Worm (Caenorhabditis elegans) whole organism, L4 larva: ENCODE measurements around the gene K02C4.5.

Experiments used
- aha-1 ChIP-seq: fragments of 150-350 bp; peaks from one replicate; lab custom pipeline; 2014; ENCODE audit warnings: missing biosample characterization, missing genetic modification characterization
- ceh-28 ChIP-seq: fragments of 150-350 bp; optimal IDR thresholded peaks from 2 replicates; lab custom pipeline; 2014; ENCODE audit warnings: missing biosample characterization, missing genetic modification reagents, missing genetic modification characterization
- ceh-32 ChIP-seq: sonication (generic microtip); optimal IDR thresholded peaks from 2 replicates; lab custom pipeline; 2016; ENCODE audit warnings: mild to moderate bottlenecking, missing genetic modification characterization, missing compliant biosample characterization; ENCODE audit not compliant: poor library complexity
- ceh-62 ChIP-seq: sonication (generic microtip); optimal IDR thresholded peaks from 2 replicates; lab custom pipeline; 2017; ENCODE audit warnings: missing biosample characterization, missing genetic modification characterization
- duxl-1 ChIP-seq: sonication (generic microtip); optimal IDR thresholded peaks from 2 replicates; lab custom pipeline; 2016; ENCODE audit warnings: mild to moderate bottlenecking, missing genetic modification characterization, moderate library complexity, missing compliant biosample characterization; ENCODE audit not compliant: poor library complexity
- dve-1 ChIP-seq: sonication (generic microtip); optimal IDR thresholded peaks from 2 replicates; lab custom pipeline; 2017; ENCODE audit warnings: antibody characterized with exemption, mild to moderate bottlenecking, missing genetic modification characterization, missing compliant biosample characterization; ENCODE audit not compliant: insufficient read depth
- egl-43 ChIP-seq: fragments of 200-800 bp; sonication (Bioruptor generic); IDR thresholded peaks from 2 replicates; pipeline ENCODE4 v1.3.6; 2022; ENCODE audit warnings: missing genetic modification reagents, missing genetic modification characterization, missing compliant biosample characterization
- lin-15B ChIP-seq: fragments of 150-350 bp; sonication (generic microtip); optimal IDR thresholded peaks from 3 replicates; lab custom pipeline; 2014; ENCODE audit warnings: missing biosample characterization, missing genetic modification characterization
- lin-38 ChIP-seq: fragments of 200-800 bp; sonication (Bioruptor generic); IDR thresholded peaks from 2 replicates; pipeline ENCODE4 v1.3.6; 2022; ENCODE audit warnings: missing genetic modification reagents, missing genetic modification characterization, missing compliant biosample characterization
- madf-9 ChIP-seq: fragments of 200-800 bp; sonication (Bioruptor generic); conservative IDR thresholded peaks from 2 replicates; pipeline ENCODE4 v1.3.6; 2022; ENCODE audit warnings: missing genetic modification reagents, missing genetic modification characterization, missing compliant biosample characterization
- nhr-25 ChIP-seq: sonication (generic microtip); optimal IDR thresholded peaks from 2 replicates; lab custom pipeline; 2017; ENCODE audit warnings: missing genetic modification characterization, mild to moderate bottlenecking, missing compliant biosample characterization, antibody characterized with exemption, moderate library complexity, borderline replicate concordance; ENCODE audit not compliant: insufficient read depth
- nhr-6 ChIP-seq: fragments of 150-350 bp; optimal IDR thresholded peaks from 2 replicates; lab custom pipeline; 2014; ENCODE audit warnings: missing biosample characterization, missing genetic modification characterization
- nhr-77 ChIP-seq: fragments of 150-350 bp; optimal IDR thresholded peaks from 2 replicates; lab custom pipeline; 2014; ENCODE audit warnings: missing biosample characterization, missing genetic modification characterization
- php-3 ChIP-seq: fragments of 200-800 bp; sonication (Bioruptor generic); IDR thresholded peaks from 2 replicates; pipeline ENCODE4 v1.3.6; 2022; ENCODE audit warnings: missing genetic modification reagents, missing genetic modification characterization, missing compliant biosample characterization
- rbr-2 ChIP-seq: sonication (generic microtip); optimal IDR thresholded peaks from 2 replicates; lab custom pipeline; 2016; ENCODE audit warnings: missing genotype, missing genetic modification characterization, missing compliant biosample characterization
- unc-62 ChIP-seq, 3 experiments: fragments of 150-350 bp in 1 of 3; sonication (generic microtip); optimal IDR thresholded peaks in 2 of 3; peaks in 1 of 3; 1 replicate in 1 of 3; 2 replicates in 2 of 3; lab custom pipeline; 2014 to 2017; ENCODE audit warnings: missing biosample characterization in 3 of 3, missing genetic modification characterization in 3 of 3, missing genetic modification reagents in 3 of 3, missing genotype in 1 of 3
- zfp-3 ChIP-seq: fragments of 200-800 bp; sonication (Bioruptor generic); conservative IDR thresholded peaks from 2 replicates; pipeline ENCODE4 v1.3.6; 2022; ENCODE audit warnings: missing genetic modification reagents, missing genetic modification characterization, missing compliant biosample characterization

The K02C4.5 gene

DNA sequence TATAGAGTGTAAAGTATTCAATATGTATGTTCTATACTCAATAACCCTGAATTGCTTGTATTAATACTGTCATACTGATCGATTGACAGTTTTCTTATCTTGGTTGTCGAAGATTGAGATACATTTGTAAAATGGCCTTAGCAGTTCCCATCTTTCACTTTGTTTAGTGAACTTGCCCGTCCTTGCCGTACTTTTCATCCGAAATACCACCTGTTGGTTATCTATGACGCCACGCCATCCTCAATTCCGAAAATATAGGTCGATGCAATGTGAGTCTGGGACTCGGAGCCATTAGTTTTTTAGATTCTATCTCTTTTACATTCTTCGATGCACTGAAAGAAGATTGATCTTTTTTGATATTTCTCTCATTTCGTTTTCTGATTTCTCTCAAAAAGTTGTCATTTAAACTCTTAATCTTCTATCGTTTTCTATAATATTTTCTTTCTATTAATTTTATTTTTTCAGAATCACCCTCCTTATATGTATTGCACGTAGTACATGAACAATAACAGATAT lies 51.3 kb downstream of the K02C4.5 start, which contains the start of gene ulp-4 (continued):
- TF ChIP-seq lin-38 (GFP tag; lab: Robert Waterston, UW) (no peak), php-3 (GFP tag; lab: Robert Waterston, UW) (no peak), madf-9 (GFP tag; lab: Robert Waterston, UW) (no peak), nhr-25 (tag; lab: Kevin White, UChicago) (peak; percentile 30), ceh-62 (tag; lab: Kevin White, UChicago) (no peak), nhr-6 (tag; lab: Kevin White, UChicago) (no peak), nhr-77 (tag; lab: Kevin White, UChicago) (no peak), duxl-1 (tag; lab: Kevin White, UChicago) (no peak), rbr-2 (no peak), lin-15B (no peak), ceh-28 (no peak), egl-43 (GFP tag; lab: Robert Waterston, UW) (no peak), aha-1 (peak; percentile 70), dve-1 (tag; lab: Kevin White, UChicago) (peak; percentile 26), ceh-32 (tag; lab: Kevin White, UChicago) (no peak), unc-62 (GFP tag; optimal IDR thresholded peaks at IDR 0.05 in 1 of 2; lab: Kevin White, UChicago) (peak in 1 of 2 experiments; percentile 73), unc-62 (tag; optimal IDR thresholded peaks at IDR 0.05; lab: Kevin White, UChicago) (no peak), zfp-3 (GFP tag; lab: Robert Waterston, UW) (no peak)
